Worm (Caenorhabditis elegans) whole organism, L2 larva: ENCODE data around the gene dep-1.
A peak's percentile ranks its signal among the peaks of the same experiment; 100 is the strongest.

Experiments
- C34F6.9 ChIP-seq: fragments of 150-350 bp; optimal IDR thresholded peaks from 2 replicates; lab custom pipeline; 2014; ENCODE audit warnings: missing biosample characterization, missing genetic modification characterization
- F13H6.1 ChIP-seq: sonication (generic microtip); optimal IDR thresholded peaks from 2 replicates; lab custom pipeline; 2016; ENCODE audit warnings: missing genetic modification characterization, missing compliant biosample characterization
- R02D3.7 ChIP-seq: fragments of 150-350 bp; optimal IDR thresholded peaks from 2 replicates; lab custom pipeline; 2014; ENCODE audit warnings: missing biosample characterization, missing genetic modification characterization
- Y55F3AM.14 ChIP-seq: fragments of 200-800 bp; sonication (Bioruptor generic); optimal IDR thresholded peaks from 2 replicates; lab custom pipeline; 2018; ENCODE audit warnings: mild to moderate bottlenecking, missing genetic modification characterization, missing compliant biosample characterization
- ZK546.5 ChIP-seq: sonication (generic microtip); optimal IDR thresholded peaks from 2 replicates; lab custom pipeline; 2017; ENCODE audit warnings: missing biosample characterization, missing genetic modification characterization
- alr-1 ChIP-seq: fragments of 150-350 bp; optimal IDR thresholded peaks from 2 replicates; lab custom pipeline; 2014; ENCODE audit warnings: missing biosample characterization, missing genetic modification characterization
- ceh-16 ChIP-seq: fragments of 150-350 bp; optimal IDR thresholded peaks from 2 replicates; lab custom pipeline; 2014; ENCODE audit warnings: missing biosample characterization, missing genetic modification characterization
- ceh-82 ChIP-seq: fragments of 150-350 bp; optimal IDR thresholded peaks from 2 replicates; lab custom pipeline; 2014; ENCODE audit warnings: missing biosample characterization, missing genetic modification characterization
- crh-2 ChIP-seq: sonication (generic microtip); optimal IDR thresholded peaks from 2 replicates; lab custom pipeline; 2017; ENCODE audit warnings: missing biosample characterization, missing genetic modification characterization
- elt-3 ChIP-seq: sonication (generic microtip); optimal IDR thresholded peaks from 2 replicates; lab custom pipeline; 2017; ENCODE audit warnings: missing biosample characterization, missing genetic modification characterization
- fos-1 ChIP-seq: fragments of 150-350 bp; optimal IDR thresholded peaks from 2 replicates; lab custom pipeline; 2014; ENCODE audit warnings: missing biosample characterization, missing genetic modification characterization
- lin-11 ChIP-seq: fragments of 150-350 bp; sonication (generic microtip); optimal IDR thresholded peaks from 2 replicates; lab custom pipeline; 2014; ENCODE audit warnings: missing biosample characterization, missing genetic modification characterization, inconsistent platforms, mixed read lengths
- lsy-2 ChIP-seq, 2 experiments: fragments of 150-350 bp in 1 of 2; sonication (generic microtip) in 1 of 2; optimal IDR thresholded peaks; 2 replicates each; lab custom pipeline; 2014 to 2017; ENCODE audit warnings: missing biosample characterization in 2 of 2, missing genetic modification characterization in 2 of 2
- mdl-1 ChIP-seq, 2 experiments: fragments of 150-350 bp in 1 of 2; sonication (generic microtip) in 1 of 2; optimal IDR thresholded peaks; 2 replicates each; lab custom pipeline; 2017; ENCODE audit warnings: missing biosample characterization in 2 of 2, missing genetic modification characterization in 2 of 2
- nhr-10 ChIP-seq: sonication (generic microtip); optimal IDR thresholded peaks from 2 replicates; lab custom pipeline; 2017; ENCODE audit warnings: missing biosample characterization, missing genetic modification characterization
- nhr-11 ChIP-seq: fragments of 150-350 bp; optimal IDR thresholded peaks from 2 replicates; lab custom pipeline; 2014; ENCODE audit warnings: missing biosample characterization, missing genetic modification characterization
- nhr-12 ChIP-seq: fragments of 150-350 bp; optimal IDR thresholded peaks from 2 replicates; lab custom pipeline; 2014; ENCODE audit warnings: missing biosample characterization, missing genetic modification characterization
- nhr-129 ChIP-seq: fragments of 150-350 bp; optimal IDR thresholded peaks from 2 replicates; lab custom pipeline; 2014; ENCODE audit warnings: missing biosample characterization, missing genetic modification characterization
- nhr-237 ChIP-seq: fragments of 150-350 bp; optimal IDR thresholded peaks from 2 replicates; lab custom pipeline; 2014; ENCODE audit warnings: missing biosample characterization, missing genetic modification characterization
- nhr-25 ChIP-seq: fragments of 150-350 bp; sonication (generic microtip); optimal IDR thresholded peaks from 3 replicates; lab custom pipeline; 2014; ENCODE audit warnings: missing biosample characterization, missing genetic modification characterization
- nhr-6 ChIP-seq: fragments of 150-350 bp; optimal IDR thresholded peaks from 2 replicates; lab custom pipeline; 2014; ENCODE audit warnings: missing biosample characterization, missing genetic modification characterization
- skn-1 ChIP-seq: sonication (generic microtip); optimal IDR thresholded peaks from 2 replicates; lab custom pipeline; 2017; ENCODE audit warnings: missing biosample characterization, missing genetic modification characterization
- sma-3 ChIP-seq: sonication (generic microtip); optimal IDR thresholded peaks from 2 replicates; lab custom pipeline; 2016; ENCODE audit warnings: missing genetic modification reagents, missing genetic modification characterization, missing compliant biosample characterization
- sma-9 ChIP-seq, 2 experiments: fragments of 150-350 bp in 1 of 2; sonication (generic microtip) in 1 of 2; optimal IDR thresholded peaks; 2 replicates each; lab custom pipeline; 2014 to 2016; ENCODE audit warnings: missing genetic modification characterization in 2 of 2, mild to moderate bottlenecking in 1 of 2, missing biosample characterization in 1 of 2, missing compliant biosample characterization in 1 of 2, missing genetic modification reagents in 1 of 2, moderate library complexity in 1 of 2
- unc-55 ChIP-seq: fragments of 150-350 bp; sonication (generic microtip); optimal IDR thresholded peaks from 3 replicates; lab custom pipeline; 2014; ENCODE audit warnings: missing biosample characterization, missing genetic modification reagents, missing genetic modification characterization
- unc-62 ChIP-seq: fragments of 150-350 bp; optimal IDR thresholded peaks from 2 replicates; lab custom pipeline; 2014; ENCODE audit warnings: missing biosample characterization, missing genetic modification reagents, missing genetic modification characterization
- zag-1 ChIP-seq: fragments of 150-350 bp; optimal IDR thresholded peaks from 2 replicates; lab custom pipeline; 2014; ENCODE audit warnings: missing biosample characterization, missing genetic modification characterization
- ztf-1 ChIP-seq: fragments of 200-800 bp; sonication (Bioruptor generic); conservative IDR thresholded peaks from 2 replicates; pipeline ENCODE4 v1.3.6; 2022; ENCODE audit warnings: missing genetic modification characterization, missing compliant biosample characterization
- ztf-11 ChIP-seq: sonication (generic microtip); optimal IDR thresholded peaks from 2 replicates; lab custom pipeline; 2017; ENCODE audit warnings: missing biosample characterization, missing genetic modification characterization

dep-1 gene

DNA sequence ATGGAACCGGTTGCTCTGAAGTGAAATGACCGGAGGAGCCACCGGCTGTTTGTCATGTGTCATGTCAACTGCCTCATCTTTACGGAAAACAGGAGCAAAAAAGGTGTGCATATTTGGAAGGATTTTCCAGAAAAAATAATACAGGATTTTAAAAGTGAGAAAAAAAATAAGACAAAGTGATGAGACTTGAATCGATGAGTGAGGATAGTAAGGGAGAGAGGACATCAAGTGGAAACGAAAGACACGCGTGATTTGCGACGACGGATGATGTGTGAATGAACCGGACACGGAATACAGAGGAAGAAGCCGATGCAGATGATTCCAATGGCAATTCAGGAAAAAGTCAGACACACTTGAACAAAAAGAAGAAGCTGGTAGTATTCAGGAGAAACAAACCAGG, 4.7 kb upstream of the dep-1 start:
- TF ChIP-seq sma-3 (GFP tag; lab: Kevin White, UChicago), result no peak
- TF ChIP-seq crh-2, result no peak

DNA sequence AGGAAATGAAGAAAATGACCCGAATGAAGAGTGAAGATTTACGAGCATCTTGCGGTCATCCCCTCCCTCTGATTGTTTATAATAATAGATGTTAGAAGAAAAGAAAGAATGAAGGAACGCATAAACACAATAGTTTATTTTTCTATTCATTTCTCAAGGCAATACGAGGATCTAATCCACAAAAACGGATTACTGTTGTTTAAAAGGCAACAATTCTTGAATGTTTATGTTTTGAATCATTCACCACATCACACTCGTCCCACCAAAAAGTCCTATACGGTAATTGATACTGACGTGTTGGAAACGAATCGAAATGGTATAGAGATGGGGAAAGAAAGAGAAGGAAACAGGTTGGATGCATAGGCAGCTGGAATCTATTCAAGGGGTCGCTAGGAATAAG, 2.0 kb upstream of the dep-1 start:
- TF ChIP-seq ceh-82, result no peak
- TF ChIP-seq alr-1 (tag; lab: Kevin White, UChicago), result no peak
- no peak for TF ChIP-seq ztf-11
- TF ChIP-seq ztf-1 (GFP tag; lab: Robert Waterston, UW), result no peak
- no peak for TF ChIP-seq C34F6.9 (tag; lab: Kevin White, UChicago)
- no peak for TF ChIP-seq unc-55
- no peak for TF ChIP-seq unc-62 (GFP tag; lab: Kevin White, UChicago)
- TF ChIP-seq ZK546.5, result no peak
- TF ChIP-seq elt-3 (tag; lab: Kevin White, UChicago), result no peak
- TF ChIP-seq nhr-10 (tag; lab: Kevin White, UChicago), result no peak
- no peak for TF ChIP-seq ceh-16 (tag; lab: Kevin White, UChicago)
- no peak for TF ChIP-seq mdl-1 (tag; optimal IDR thresholded peaks at IDR 0.05; lab: Kevin White, UChicago)

DNA sequence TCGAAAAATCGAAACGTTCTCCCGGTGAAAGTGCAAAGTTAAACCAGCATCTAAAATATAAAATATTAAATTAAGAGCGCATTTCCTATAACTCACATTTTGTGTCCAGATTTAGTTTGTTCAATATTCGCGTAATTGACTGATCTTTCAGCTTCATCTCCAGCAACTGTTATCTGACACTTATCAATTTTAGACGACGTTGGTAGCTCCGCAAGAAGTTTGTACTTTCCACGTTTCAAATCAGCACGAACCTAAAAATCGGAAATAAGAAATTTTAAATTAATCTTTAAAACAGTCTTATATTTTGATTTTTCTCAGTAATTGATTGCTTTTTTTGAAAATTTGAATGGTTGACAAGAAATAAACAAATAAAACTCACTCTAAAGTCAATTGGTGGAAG, 2.0 kb downstream of the dep-1 start:
- TF ChIP-seq sma-9 (GFP tag; optimal IDR thresholded peaks at IDR 0.05; lab: Kevin White, UChicago) (no peak), sma-9 (tag; optimal IDR thresholded peaks at IDR 0.05; lab: Kevin White, UChicago) (no peak), nhr-25 (tag; lab: Kevin White, UChicago) (no peak), nhr-12 (tag; lab: Kevin White, UChicago) (no peak), nhr-6 (tag; lab: Kevin White, UChicago) (no peak), nhr-10 (tag; lab: Kevin White, UChicago) (no peak), Y55F3AM.14 (GFP tag; lab: Kevin White, UChicago) (no peak), mdl-1 (tag; optimal IDR thresholded peaks at IDR 0.05; lab: Kevin White, UChicago) (no peak), skn-1 (tag; lab: Kevin White, UChicago) (no peak), fos-1 (tag; lab: Kevin White, UChicago) (no peak)

DNA sequence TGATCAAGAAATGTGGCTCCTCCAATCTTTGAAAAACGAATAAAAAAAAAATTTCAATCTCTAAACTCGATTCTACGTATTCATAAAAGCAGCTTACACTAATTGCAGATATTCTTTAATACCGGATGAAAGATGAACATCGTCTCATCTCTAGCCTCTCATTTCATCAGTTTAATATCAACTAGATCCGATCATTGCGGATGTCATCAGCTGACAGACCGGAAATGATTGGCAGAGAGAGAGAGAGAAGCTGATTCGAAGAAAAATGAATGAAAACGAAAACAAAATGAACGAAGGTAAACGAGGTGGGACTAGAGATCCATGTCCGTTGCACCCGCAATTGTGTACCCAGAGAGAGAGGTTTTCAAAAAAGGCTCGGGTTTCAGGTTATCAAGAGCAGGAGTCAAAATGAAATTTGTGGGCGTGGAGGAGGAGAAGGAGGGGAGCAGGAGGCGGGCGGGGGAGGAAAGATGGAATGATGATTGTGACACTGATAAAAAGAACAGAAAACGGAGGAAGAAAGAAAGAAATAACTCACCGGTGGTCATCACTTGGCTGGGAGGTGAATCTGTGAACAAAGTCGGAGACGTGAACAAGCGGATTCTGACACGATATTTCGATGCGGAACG, 4.6 kb downstream of the dep-1 start:
- TF ChIP-seq mdl-1 (tag; optimal IDR thresholded peaks at IDR 0.05; lab: Kevin White, UChicago) (no peak), fos-1 (tag; lab: Kevin White, UChicago) (peak; percentile 15), sma-9 (GFP tag; optimal IDR thresholded peaks at IDR 0.05; lab: Kevin White, UChicago) (peak; percentile 46), sma-9 (tag; optimal IDR thresholded peaks at IDR 0.05; lab: Kevin White, UChicago) (no peak), F13H6.1 (peak; percentile 4)

DNA sequence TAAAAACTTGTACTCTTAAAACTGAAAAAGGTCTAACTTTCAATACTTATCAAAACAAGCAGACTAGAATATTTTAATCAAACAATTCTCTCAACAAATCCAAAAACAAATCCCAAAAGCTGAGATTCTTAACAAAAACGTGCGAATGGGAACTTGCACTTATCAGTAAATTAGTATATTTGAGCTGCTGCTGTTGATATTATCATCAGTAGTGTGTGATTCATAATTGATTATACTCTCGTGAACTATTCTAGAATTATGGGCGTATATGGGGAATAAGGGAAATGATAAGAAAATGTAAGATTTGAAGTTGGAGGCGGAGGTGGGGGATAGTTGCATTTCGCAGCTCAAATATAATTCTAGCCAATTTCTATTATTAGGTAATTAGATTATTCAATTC, 5.4 kb downstream of the dep-1 start:
- no peak for TF ChIP-seq nhr-11 (tag; lab: Kevin White, UChicago)
- peak; percentile 74 for TF ChIP-seq fos-1 (tag; lab: Kevin White, UChicago)

DNA sequence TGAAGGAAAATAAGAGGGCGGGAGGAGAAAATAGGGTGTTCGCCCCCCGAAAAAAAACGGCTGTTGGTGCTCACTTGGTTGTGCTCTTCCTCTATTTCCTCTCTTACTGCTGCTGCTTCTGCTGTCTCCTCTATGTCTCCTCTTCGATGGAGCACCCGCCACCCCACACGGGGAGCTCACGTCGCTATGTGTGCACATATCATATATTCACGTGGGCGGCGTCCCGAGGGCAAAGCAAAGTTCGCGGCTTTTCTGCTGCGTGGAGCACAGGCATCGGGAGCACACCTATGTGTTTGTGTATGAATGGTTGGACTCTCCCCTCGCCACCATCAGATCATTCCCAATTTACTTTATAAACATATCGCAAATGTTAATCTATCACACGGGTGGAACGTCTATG, 6.3 kb downstream of the dep-1 start:
- TF ChIP-seq Y55F3AM.14 (GFP tag; lab: Kevin White, UChicago) (no peak), mdl-1 (tag; optimal IDR thresholded peaks at IDR 0.05; lab: Kevin White, UChicago) (peak in 1 of 2 experiments; percentile 22), sma-9 (GFP tag; optimal IDR thresholded peaks at IDR 0.05; lab: Kevin White, UChicago) (peak; percentile 33), sma-9 (tag; optimal IDR thresholded peaks at IDR 0.05; lab: Kevin White, UChicago) (no peak), C34F6.9 (tag; lab: Kevin White, UChicago) (peak; percentile 18), R02D3.7 (tag; lab: Kevin White, UChicago) (no peak), lin-11 (peak; percentile 29), ceh-16 (tag; lab: Kevin White, UChicago) (no peak), nhr-129 (peak; percentile 37), lsy-2 (tag; optimal IDR thresholded peaks at IDR 0.05; lab: Kevin White, UChicago) (peak in 1 of 2 experiments; percentile 24), F13H6.1 (peak; percentile 55), ztf-1 (GFP tag; lab: Robert Waterston, UW) (no peak), nhr-237 (tag; lab: Kevin White, UChicago) (no peak), zag-1 (tag; lab: Kevin White, UChicago) (no peak)
